Worm (Caenorhabditis elegans): ENCODE data around the gene ugt-18.

DNA sequence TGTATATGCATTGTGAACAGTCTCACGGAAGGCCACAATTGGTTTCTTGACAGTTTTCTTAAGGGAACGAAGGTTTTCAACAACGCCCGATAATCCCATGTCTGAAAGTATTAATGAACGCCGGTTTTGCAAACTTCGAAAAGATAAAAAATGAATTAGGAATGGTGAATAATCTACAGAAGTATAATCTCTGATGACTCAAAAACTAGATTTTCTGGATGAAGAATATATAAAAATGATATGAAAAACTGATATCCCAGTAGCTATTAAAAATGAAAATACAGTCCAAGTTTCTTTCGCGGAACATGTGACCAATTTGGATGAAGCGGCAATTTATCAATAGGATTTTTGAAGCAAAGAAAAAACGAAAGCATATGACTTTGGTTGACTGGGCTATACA lies 6.0 kb upstream of the ugt-18 start, which contains the start of gene ZC443.3:
- TF ChIP-seq dao-5 (tag; optimal IDR thresholded peaks at IDR 0.05) (no peak), W03F9.2 (tag; optimal IDR thresholded peaks at IDR 0.05) (no peak)
